Worm (Caenorhabditis elegans): ENCODE data around the gene srd-43.

DNA sequence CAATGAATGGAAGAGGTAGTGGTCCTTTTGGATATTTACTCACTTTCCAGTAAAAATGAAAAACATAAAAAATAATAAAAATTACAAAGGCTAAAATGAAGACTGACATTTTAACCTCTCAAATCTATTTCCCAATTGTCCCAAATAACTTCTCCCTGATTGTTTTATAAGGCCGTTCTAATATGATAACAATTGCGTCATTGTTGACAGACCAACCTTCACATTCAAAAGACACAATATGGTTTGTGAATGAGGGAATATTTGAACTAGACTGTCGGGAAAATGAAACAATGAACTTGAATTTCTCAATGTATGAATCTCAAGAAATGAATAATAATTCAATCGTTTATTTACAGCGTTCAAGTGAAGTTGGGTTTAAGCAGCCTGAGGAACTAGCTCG is 38.4 kb downstream of the srd-43 start, which contains the start of gene cyp-14A1:
- TF ChIP-seq ceh-9 (tag; optimal IDR thresholded peaks at IDR 0.05) (no peak), rnt-1 (tag; optimal IDR thresholded peaks at IDR 0.05) (no peak), pax-1 (tag; optimal IDR thresholded peaks at IDR 0.05) (no peak), fkh-6 (tag; optimal IDR thresholded peaks at IDR 0.05) (no peak), gmeb-2 (tag; optimal IDR thresholded peaks at IDR 0.05) (no peak), pag-3 (tag; optimal IDR thresholded peaks at IDR 0.05; ENCODE audit: borderline replicate concordance) (no peak), ama-1 (optimal IDR thresholded peaks at IDR 0.05) (no peak), fkh-10 (GFP tag; optimal IDR thresholded peaks at IDR 0.05) (no peak), che-1 (tag; optimal IDR thresholded peaks at IDR 0.05) (no peak), sdc-2 (tag; optimal IDR thresholded peaks at IDR 0.05) (no peak)
